Fruit fly (Drosophila melanogaster) whole organism, embryonic: Measurements from ENCODE around the gene bor.

Experiments
- Ada2b ChIP-seq: fragments of 200-800 bp; sonication (Bioruptor generic); IDR thresholded peaks from 2 replicates; pipeline ENCODE4 v1.3.6; 2022; ENCODE audit warnings: missing biosample characterization, missing genetic modification characterization
- Antp ChIP-seq: fragments of 200-800 bp; sonication (Bioruptor generic); optimal IDR thresholded peaks from 3 replicates; lab custom pipeline; 2016; ENCODE audit warnings: missing biosample characterization, missing genetic modification characterization
- Bdp1 ChIP-seq: fragments of 200-800 bp; sonication (Bioruptor generic); optimal IDR thresholded peaks from 3 replicates; lab custom pipeline; 2016; ENCODE audit warnings: missing biosample characterization, missing genetic modification characterization
- CG13296 ChIP-seq: fragments of 200-800 bp; sonication (Bioruptor generic); optimal IDR thresholded peaks from 3 replicates; lab custom pipeline; 2018; ENCODE audit warnings: missing biosample characterization, mild to moderate bottlenecking, missing genetic modification characterization
- CG13424 ChIP-seq: fragments of 200-800 bp; sonication (Bioruptor generic); optimal IDR thresholded peaks from 2 replicates; lab custom pipeline; 2019; ENCODE audit warnings: missing biosample characterization, mild to moderate bottlenecking, missing genetic modification characterization, moderate library complexity
- CG14860 ChIP-seq: fragments of 200-800 bp; sonication (Bioruptor generic); IDR thresholded peaks from 3 replicates; pipeline ENCODE4 v1.3.6; 2022; ENCODE audit warnings: missing biosample characterization, missing genetic modification characterization; ENCODE audit not compliant: partially characterized antibody
- CG17361 ChIP-seq: fragments of 200-800 bp; sonication (Bioruptor generic); IDR thresholded peaks from 3 replicates; pipeline ENCODE4 v1.3.6; 2022; ENCODE audit warnings: missing biosample characterization, missing genetic modification characterization
- CG17612 ChIP-seq: fragments of 200-800 bp; sonication (Bioruptor generic); IDR thresholded peaks from 2 replicates; pipeline ENCODE4 v1.3.6; 2022; ENCODE audit warnings: missing biosample characterization, missing genetic modification characterization
- CG1832 ChIP-seq: fragments of 200-800 bp; sonication (Bioruptor generic); optimal IDR thresholded peaks from 2 replicates; lab custom pipeline; 2017; ENCODE audit warnings: missing biosample characterization, mild to moderate bottlenecking, missing genetic modification characterization, inconsistent platforms
- CG18476 ChIP-seq: fragments of 200-800 bp; sonication (Bioruptor generic); optimal IDR thresholded peaks from 2 replicates; lab custom pipeline; 2016; ENCODE audit warnings: missing biosample characterization, mild to moderate bottlenecking, missing genetic modification characterization
- CG4404 ChIP-seq: fragments of 200-800 bp; sonication (Bioruptor generic); IDR thresholded peaks from 2 replicates; pipeline ENCODE4 v1.3.6; 2022; ENCODE audit warnings: missing biosample characterization, missing genetic modification characterization
- CG6813 ChIP-seq: fragments of 200-800 bp; sonication (Bioruptor generic); optimal IDR thresholded peaks from 2 replicates; lab custom pipeline; 2017; ENCODE audit warnings: missing biosample characterization, missing genetic modification characterization, mild to moderate bottlenecking, moderate library complexity, missing genetic modification reagents
- CG7745 ChIP-seq: fragments of 200-800 bp; sonication (Bioruptor generic); optimal IDR thresholded peaks from 2 replicates; lab custom pipeline; 2018; ENCODE audit warnings: missing biosample characterization, mild to moderate bottlenecking, missing genetic modification characterization, moderate library complexity
- CTCF ChIP-seq: fragments of 200-800 bp; sonication (Bioruptor generic); optimal IDR thresholded peaks from 2 replicates; lab custom pipeline; 2017; ENCODE audit warnings: missing biosample characterization, mild to moderate bottlenecking, missing genetic modification characterization, moderate library complexity
- D ChIP-seq, 2 experiments: fragments of 200-800 bp in 1 of 2; fragments of >200 bp in 1 of 2; sonication (Bioruptor generic) in 1 of 2; optimal IDR thresholded peaks; 2 replicates in 1 of 2; 3 replicates in 1 of 2; lab custom pipeline; 2017; ENCODE audit warnings: mild to moderate bottlenecking in 1 of 2, missing biosample characterization in 1 of 2, missing genetic modification characterization in 1 of 2, missing genetic modification reagents in 1 of 2
- Dp ChIP-seq: fragments of 200-800 bp; sonication (Bioruptor generic); optimal IDR thresholded peaks from 2 replicates; lab custom pipeline; 2018; ENCODE audit warnings: missing biosample characterization, mild to moderate bottlenecking, missing genetic modification characterization, moderate library complexity
- E2f1 ChIP-seq: fragments of 200-800 bp; sonication (Bioruptor generic); IDR thresholded peaks from 2 replicates; pipeline ENCODE4 v1.3.6; 2022; ENCODE audit warnings: missing biosample characterization, missing genetic modification characterization
- Ets97D ChIP-seq: fragments of 200-800 bp; sonication (Bioruptor generic); optimal IDR thresholded peaks from 3 replicates; lab custom pipeline; 2016; ENCODE audit warnings: missing biosample characterization, missing genetic modification characterization
- Fer2 ChIP-seq: fragments of 200-800 bp; sonication (Bioruptor generic); optimal IDR thresholded peaks from 2 replicates; lab custom pipeline; 2018; ENCODE audit warnings: missing biosample characterization, mild to moderate bottlenecking, missing genetic modification characterization, moderate library complexity
- Fer3 ChIP-seq: fragments of 200-800 bp; sonication (Bioruptor generic); optimal IDR thresholded peaks from 2 replicates; lab custom pipeline; 2018; ENCODE audit warnings: missing biosample characterization, mild to moderate bottlenecking, missing genetic modification characterization, moderate library complexity
- Gug ChIP-seq: fragments of 200-800 bp; sonication (Bioruptor generic); IDR thresholded peaks from 4 replicates; pipeline ENCODE4 v1.3.6; 2022; ENCODE audit warnings: missing biosample characterization, missing genetic modification characterization
- HHEX ChIP-seq: fragments of 200-800 bp; sonication (Bioruptor generic); optimal IDR thresholded peaks from 3 replicates; lab custom pipeline; 2017; ENCODE audit warnings: missing biosample characterization, mild to moderate bottlenecking, missing genetic modification characterization, missing genetic modification reagents
- HmgD ChIP-seq: fragments of 200-800 bp; sonication (Bioruptor generic); optimal IDR thresholded peaks from 3 replicates; lab custom pipeline; 2016; ENCODE audit warnings: missing biosample characterization, missing genetic modification characterization
- Hmx ChIP-seq: fragments of 200-800 bp; sonication (Bioruptor generic); optimal IDR thresholded peaks from 2 replicates; lab custom pipeline; 2016; ENCODE audit warnings: missing biosample characterization, missing genetic modification characterization
- Hsf ChIP-seq: fragments of 200-800 bp; sonication (Bioruptor generic); optimal IDR thresholded peaks from 3 replicates; lab custom pipeline; 2016; ENCODE audit warnings: missing biosample characterization, missing genetic modification characterization
- Kr ChIP-seq: fragments of 200-800 bp; sonication (Bioruptor generic); optimal IDR thresholded peaks from 2 replicates; lab custom pipeline; 2017; ENCODE audit warnings: missing biosample characterization, mild to moderate bottlenecking, missing genetic modification characterization
- Optix ChIP-seq: fragments of 200-800 bp; sonication (Bioruptor generic); IDR thresholded peaks from 3 replicates; pipeline ENCODE4 v1.3.6; 2022; ENCODE audit warnings: missing biosample characterization, missing genetic modification characterization
- PHDP ChIP-seq: fragments of 200-800 bp; sonication (Bioruptor generic); optimal IDR thresholded peaks from 3 replicates; lab custom pipeline; 2018; ENCODE audit warnings: missing biosample characterization, mild to moderate bottlenecking, missing genetic modification characterization, moderate library complexity
- Side ChIP-seq: fragments of 200-800 bp; sonication (Bioruptor generic); optimal IDR thresholded peaks from 2 replicates; lab custom pipeline; 2016; ENCODE audit warnings: missing biosample characterization, missing genetic modification characterization
- Spps ChIP-seq: fragments of 200-800 bp; sonication (Bioruptor generic); optimal IDR thresholded peaks from 2 replicates; lab custom pipeline; 2018; ENCODE audit warnings: missing biosample characterization, mild to moderate bottlenecking, missing genetic modification characterization
- Vsx1 ChIP-seq: fragments of 200-800 bp; sonication (Bioruptor generic); optimal IDR thresholded peaks from 2 replicates; lab custom pipeline; 2017; ENCODE audit warnings: missing biosample characterization, mild to moderate bottlenecking, missing genetic modification characterization, missing genetic modification reagents
- YL-1 ChIP-seq: fragments of 200-800 bp; sonication (Bioruptor generic); optimal IDR thresholded peaks from 3 replicates; lab custom pipeline; 2017; ENCODE audit warnings: missing biosample characterization, mild to moderate bottlenecking, missing genetic modification characterization
- ac ChIP-seq: fragments of 200-800 bp; sonication (Bioruptor generic); optimal IDR thresholded peaks from 3 replicates; lab custom pipeline; 2017; ENCODE audit warnings: missing biosample characterization, mild to moderate bottlenecking, missing genetic modification characterization
- bcd ChIP-seq: fragments of 200-800 bp; sonication (Bioruptor generic); optimal IDR thresholded peaks from 2 replicates; lab custom pipeline; 2017; ENCODE audit warnings: missing biosample characterization, mild to moderate bottlenecking, missing genetic modification characterization
- chinmo ChIP-seq: fragments of 200-800 bp; sonication (Bioruptor generic); IDR thresholded peaks from 4 replicates; pipeline ENCODE4 v1.3.6; 2022; ENCODE audit warnings: missing biosample characterization, missing genetic modification characterization; ENCODE audit not compliant: partially characterized antibody
- dati ChIP-seq: fragments of 200-800 bp; sonication (Bioruptor generic); IDR thresholded peaks from 2 replicates; pipeline ENCODE4 v1.3.6; 2022; ENCODE audit warnings: missing biosample characterization, missing genetic modification characterization
- ems ChIP-seq: fragments of 200-800 bp; sonication (Bioruptor generic); optimal IDR thresholded peaks from 3 replicates; lab custom pipeline; 2016; ENCODE audit warnings: missing biosample characterization, missing genetic modification characterization
- gem ChIP-seq: fragments of 200-800 bp; sonication (Bioruptor generic); optimal IDR thresholded peaks from 2 replicates; lab custom pipeline; 2019; ENCODE audit warnings: missing biosample characterization, mild to moderate bottlenecking, missing genetic modification characterization, moderate library complexity
- grn ChIP-seq: fragments of 200-800 bp; sonication (Bioruptor generic); optimal IDR thresholded peaks from 3 replicates; lab custom pipeline; 2017; ENCODE audit warnings: missing biosample characterization, missing genetic modification characterization
- ind ChIP-seq: fragments of 200-800 bp; sonication (Bioruptor generic); optimal IDR thresholded peaks from 3 replicates; lab custom pipeline; 2016; ENCODE audit warnings: missing biosample characterization, missing genetic modification characterization
- jigr1 ChIP-seq: fragments of 200-800 bp; sonication (Bioruptor generic); IDR thresholded peaks from 3 replicates; pipeline ENCODE4 v1.3.6; 2022; ENCODE audit warnings: missing biosample characterization, missing genetic modification characterization
- kay ChIP-seq: fragments of 200-800 bp; sonication (Bioruptor generic); optimal IDR thresholded peaks from 2 replicates; lab custom pipeline; 2016; ENCODE audit warnings: missing biosample characterization, missing genetic modification characterization
- ken ChIP-seq: fragments of 200-800 bp; sonication (Bioruptor generic); IDR thresholded peaks from 3 replicates; pipeline ENCODE4 v1.3.6; 2022; ENCODE audit warnings: missing biosample characterization, missing genetic modification characterization
- klu ChIP-seq: fragments of 200-800 bp; sonication (Bioruptor generic); IDR thresholded peaks from 2 replicates; pipeline ENCODE4 v1.3.6; 2022; ENCODE audit warnings: missing biosample characterization, missing genetic modification characterization
- nau ChIP-seq: fragments of 200-800 bp; sonication (Bioruptor generic); optimal IDR thresholded peaks from 3 replicates; lab custom pipeline; 2017; ENCODE audit warnings: missing biosample characterization, mild to moderate bottlenecking, missing genetic modification characterization, missing genetic modification reagents
- scrt ChIP-seq: fragments of 200-800 bp; sonication (Bioruptor generic); optimal IDR thresholded peaks from 2 replicates; lab custom pipeline; 2018; ENCODE audit warnings: missing biosample characterization, mild to moderate bottlenecking, missing genetic modification characterization, moderate library complexity
- sug ChIP-seq: fragments of 200-800 bp; optimal IDR thresholded peaks from 2 replicates; lab custom pipeline; 2019; ENCODE audit warnings: missing biosample characterization, mild to moderate bottlenecking, missing genetic modification characterization, moderate library complexity
- vnd ChIP-seq: fragments of 200-800 bp; sonication (Bioruptor generic); IDR thresholded peaks from 3 replicates; pipeline ENCODE4 v1.3.6; 2022; ENCODE audit warnings: missing biosample characterization, missing genetic modification characterization; ENCODE audit not compliant: partially characterized antibody
- yki ChIP-seq: fragments of >200 bp; optimal IDR thresholded peaks from 3 replicates; lab custom pipeline; 2018

Gene bor

DNA sequence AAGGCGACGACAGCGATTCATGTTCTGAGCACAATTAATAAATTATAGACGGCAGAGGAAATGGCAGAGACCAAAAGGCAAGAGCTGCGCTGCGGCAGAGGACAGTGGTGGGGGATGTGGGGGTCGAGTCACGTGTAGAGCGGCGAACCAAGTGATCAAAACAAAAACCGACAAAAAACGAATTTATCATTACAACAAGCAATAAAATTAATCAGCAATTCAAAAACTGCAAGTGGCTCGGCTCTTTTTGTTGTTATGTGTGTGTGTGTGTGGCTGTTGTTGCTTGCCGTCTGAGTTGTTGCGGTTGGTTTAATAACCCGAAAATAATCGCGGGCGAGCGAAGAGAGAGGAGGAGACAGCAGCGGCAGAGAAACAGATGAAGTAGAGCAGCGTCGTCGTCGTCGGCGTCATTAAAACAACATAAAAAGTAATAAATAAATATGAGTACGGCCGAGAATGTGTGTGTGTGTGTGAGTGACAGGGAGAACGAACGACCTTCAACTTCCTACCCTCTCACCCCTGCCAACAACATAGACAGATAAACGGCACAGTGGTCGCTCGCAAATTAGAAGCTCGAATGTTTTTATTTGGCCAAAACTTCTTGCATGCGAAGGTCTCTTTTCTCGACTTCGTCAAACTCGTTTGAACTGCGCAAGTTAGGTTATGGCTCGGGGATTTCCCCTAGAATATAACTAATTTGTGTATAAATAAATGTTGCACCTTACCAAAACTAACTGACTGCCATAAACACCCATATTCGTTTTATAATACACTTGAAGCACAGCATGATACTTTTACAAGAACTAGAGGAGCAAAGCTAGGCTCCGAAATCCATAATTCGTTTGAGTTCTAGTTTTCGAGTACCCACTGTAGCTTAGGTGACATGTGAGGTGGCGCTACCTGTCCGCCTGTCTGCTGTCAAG is 32.3 kb downstream of the bor start (continued):
- TF ChIP-seq Gug (GFP tag; lab: Robert Waterston, UW) (peak; percentile 61; the same call in 3 of the 4 replicates), CG18476 (GFP tag; lab: Kevin White, UChicago) (peak; percentile 62), jigr1 (GFP tag; lab: Robert Waterston, UW) (no peak), CG14860 (GFP tag; lab: Robert Waterston, UW) (no peak), Antp (peak; percentile 78), Hmx (GFP tag; lab: Kevin White, UChicago) (no peak), D (optimal IDR thresholded peaks at IDR 0.05; lab: Kevin White, UChicago) (no peak), D (GFP tag; optimal IDR thresholded peaks at IDR 0.05; lab: Kevin White, UChicago) (peak; percentile 73), CG7745 (no peak), YL-1 (peak; percentile 14), Fer2 (tag; lab: Kevin White, UChicago) (no peak), grn (no peak), gem (tag; lab: Kevin White, UChicago) (peak; percentile 86), Side (GFP tag; lab: Kevin White, UChicago) (peak; percentile 69), Dp (GFP tag; lab: Kevin White, UChicago) (no peak), Optix (GFP tag; lab: Robert Waterston, UW) (no peak), Kr (GFP tag; lab: Kevin White, UChicago) (no peak), dati (GFP tag; lab: Robert Waterston, UW) (no peak), PHDP (tag; lab: Kevin White, UChicago) (peak; percentile 65), CTCF (GFP tag; lab: Kevin White, UChicago) (peak; percentile 40), E2f1 (GFP tag; lab: Robert Waterston, UW) (no peak), CG17361 (GFP tag; lab: Robert Waterston, UW) (no peak), CG6813 (GFP tag; lab: Kevin White, UChicago) (peak; percentile 28), ken (GFP tag; lab: Robert Waterston, UW) (no peak), CG13296 (peak; percentile 69)

DNA sequence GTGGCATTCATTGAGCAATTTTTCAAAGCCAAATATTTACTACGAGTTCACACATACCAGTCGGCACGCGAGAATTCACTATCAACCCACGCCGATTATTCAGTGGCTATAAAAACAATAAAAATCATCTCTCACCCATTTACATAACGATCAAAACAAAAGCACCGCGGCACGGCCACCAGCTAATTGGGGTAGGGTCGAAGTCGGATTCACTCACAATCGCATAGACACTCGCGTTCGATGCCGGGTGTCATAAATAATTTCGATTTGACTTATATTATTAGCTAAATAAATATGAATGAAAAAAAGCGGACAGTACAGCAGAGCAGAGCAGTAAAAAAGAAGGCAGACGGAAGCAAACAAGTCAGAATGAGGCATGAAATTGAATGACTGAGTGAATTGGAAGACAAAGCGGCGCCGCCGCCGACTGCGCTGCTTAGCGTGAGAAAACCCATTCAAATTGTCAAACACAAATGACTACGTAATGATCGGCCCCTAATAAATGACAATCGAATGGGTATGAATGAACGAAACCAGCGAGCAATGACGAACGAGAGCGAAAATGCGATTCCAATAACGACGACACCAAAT is 33.7 kb downstream of the bor start:
- no peak for TF ChIP-seq yki (lab: Kevin White, UChicago)
- TF ChIP-seq Hsf: no peak
- no peak for TF ChIP-seq scrt (GFP tag; lab: Kevin White, UChicago)
- no peak for TF ChIP-seq Ets97D (GFP tag; lab: Kevin White, UChicago)
- TF ChIP-seq Bdp1 (GFP tag; lab: Kevin White, UChicago): no peak
- TF ChIP-seq sug (tag; lab: Kevin White, UChicago): peak; percentile 94
- TF ChIP-seq ind (GFP tag; lab: Kevin White, UChicago): no peak
- TF ChIP-seq ac (GFP tag; lab: Kevin White, UChicago): no peak
- TF ChIP-seq kay: peak; percentile 56
- peak; percentile 31 for TF ChIP-seq nau (GFP tag; lab: Kevin White, UChicago)
- no peak for TF ChIP-seq vnd (GFP tag; lab: Robert Waterston, UW)
- no peak for TF ChIP-seq bcd (GFP tag; lab: Kevin White, UChicago)
- no peak for TF ChIP-seq Spps
- no peak for TF ChIP-seq HmgD (GFP tag; lab: Kevin White, UChicago)
- TF ChIP-seq Ada2b (GFP tag; lab: Robert Waterston, UW): no peak
- no peak for TF ChIP-seq HHEX
- peak; percentile 73 for TF ChIP-seq Vsx1
- no peak for TF ChIP-seq klu (GFP tag; lab: Robert Waterston, UW)
- TF ChIP-seq Fer3 (tag; lab: Kevin White, UChicago): peak; percentile 11
- TF ChIP-seq chinmo (GFP tag; lab: Robert Waterston, UW): no peak
- no peak for TF ChIP-seq CG13424 (tag; lab: Kevin White, UChicago)
- TF ChIP-seq CG4404 (GFP tag; lab: Robert Waterston, UW): no peak
- TF ChIP-seq ems (GFP tag; lab: Kevin White, UChicago): no peak
- TF ChIP-seq CG17612 (GFP tag; lab: Robert Waterston, UW): no peak
- no peak for TF ChIP-seq CG1832 (GFP tag; lab: Kevin White, UChicago)
